Worm (Caenorhabditis elegans): ENCODE results near the gene Y51A2B.16.

DNA sequence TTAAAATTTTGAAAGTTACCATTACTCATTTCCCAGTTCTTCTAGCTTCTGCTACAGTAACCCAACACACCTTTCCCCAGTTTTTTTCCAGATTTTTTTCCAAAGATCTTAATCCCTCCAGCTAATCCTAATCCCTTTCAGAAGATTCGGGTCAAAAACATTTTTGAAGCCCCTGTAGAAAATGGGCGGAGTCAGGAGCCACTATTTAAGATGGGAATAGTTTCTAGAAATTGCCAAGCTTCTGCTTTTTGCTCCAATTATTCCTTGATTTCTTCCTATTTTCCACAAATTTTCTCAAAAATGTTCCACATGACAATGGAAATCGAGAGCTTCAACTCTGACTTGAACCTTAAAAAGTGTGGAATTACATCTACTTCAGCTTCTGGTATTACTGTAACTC, 33.2 kb downstream of the Y51A2B.16 start, which contains the start of gene C08E8.9:
- no peak for TF ChIP-seq dpl-1 (GFP tag; optimal IDR thresholded peaks at IDR 0.05)
- TF ChIP-seq lsl-1 (GFP tag; optimal IDR thresholded peaks at IDR 0.05), result no peak
- TF ChIP-seq ama-1 (optimal IDR thresholded peaks at IDR 0.05), result no peak
- no peak for TF ChIP-seq ama-1 (GFP tag; optimal IDR thresholded peaks at IDR 0.05)
- no peak for TF ChIP-seq fkh-3 (tag; optimal IDR thresholded peaks at IDR 0.05)
